Worm (Caenorhabditis elegans): ENCODE results near the gene ttr-51.

DNA sequence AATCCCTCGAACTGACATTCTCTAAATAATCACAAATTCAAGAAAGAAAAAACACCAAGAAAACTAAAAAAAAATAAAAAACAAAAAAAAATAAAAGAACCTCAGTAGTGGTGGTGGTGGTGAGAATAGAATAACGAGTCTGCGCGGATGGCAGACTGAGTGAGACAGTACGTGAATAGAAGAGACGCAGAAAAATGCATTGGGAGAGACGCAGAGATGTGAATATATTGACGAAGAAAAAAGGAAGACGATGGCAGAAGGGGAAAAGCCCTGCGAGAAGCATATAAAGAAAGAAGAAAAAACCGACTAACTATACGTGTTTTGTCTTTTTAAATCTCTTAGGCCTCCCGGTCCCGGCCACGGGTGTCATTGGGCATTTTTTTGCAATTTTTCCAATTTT, 20.4 kb upstream of the ttr-51 start, which contains the start of gene unc-26:
- TF ChIP-seq T22C8.4 (GFP tag; IDR thresholded peaks at IDR 0.05) (no peak), flt-1 (GFP tag; IDR thresholded peaks at IDR 0.05) (0 out of 2 replicates have a peak, but pooled peaks have one; percentile 32), ztf-23 (GFP tag; IDR thresholded peaks at IDR 0.05) (no peak), med-1 (GFP tag; optimal IDR thresholded peaks at IDR 0.05; ENCODE audit: insufficient read depth) (no peak), tab-1 (GFP tag; IDR thresholded peaks at IDR 0.05) (no peak), cog-1 (tag; optimal IDR thresholded peaks at IDR 0.05) (no peak), ztf-29 (GFP tag; IDR thresholded peaks at IDR 0.05) (no peak)
